Worm (Caenorhabditis elegans) whole organism, midembryonic: Measurements from ENCODE around the gene K10C2.14.

Experiments
- T22C8.4 ChIP-seq: fragments of 200-800 bp; sonication (Bioruptor generic); IDR thresholded peaks from 2 replicates; pipeline ENCODE4 v1.3.6; 2022; ENCODE audit warnings: missing genetic modification characterization, missing compliant biosample characterization
- cog-1 ChIP-seq: sonication (generic microtip); optimal IDR thresholded peaks from 2 replicates; lab custom pipeline; 2016; ENCODE audit warnings: missing genetic modification characterization, missing compliant biosample characterization
- flt-1 ChIP-seq: fragments of 200-800 bp; sonication (Bioruptor generic); IDR thresholded peaks from 2 replicates; pipeline ENCODE4 v1.3.6; 2022; ENCODE audit warnings: missing genetic modification characterization, missing compliant biosample characterization
- klf-2 ChIP-seq: fragments of 200-800 bp; sonication (Bioruptor generic); conservative IDR thresholded peaks from 2 replicates; pipeline ENCODE4 v1.3.6; 2022; ENCODE audit warnings: missing genetic modification reagents, missing genetic modification characterization, missing compliant biosample characterization
- med-1 ChIP-seq: sonication (generic microtip); optimal IDR thresholded peaks from 2 replicates; lab custom pipeline; 2017; ENCODE audit warnings: missing genetic modification characterization, mild to moderate bottlenecking, missing compliant biosample characterization, antibody characterized with exemption, missing genetic modification reagents; ENCODE audit not compliant: insufficient read depth
- ref-1 ChIP-seq: fragments of 200-800 bp; sonication (Bioruptor generic); conservative IDR thresholded peaks from 2 replicates; pipeline ENCODE4 v1.3.6; 2022; ENCODE audit warnings: missing genetic modification reagents, missing genetic modification characterization, missing compliant biosample characterization
- tab-1 ChIP-seq: fragments of 200-800 bp; sonication (Bioruptor generic); IDR thresholded peaks from 2 replicates; pipeline ENCODE4 v1.3.6; 2022; ENCODE audit warnings: missing genetic modification characterization, missing compliant biosample characterization
- ztf-23 ChIP-seq: fragments of 200-800 bp; sonication (Bioruptor generic); IDR thresholded peaks from 2 replicates; pipeline ENCODE4 v1.3.6; 2022; ENCODE audit warnings: missing genetic modification reagents, missing genetic modification characterization, missing compliant biosample characterization
- ztf-29 ChIP-seq: fragments of 200-800 bp; sonication (Bioruptor generic); IDR thresholded peaks from 2 replicates; pipeline ENCODE4 v1.3.6; 2022; ENCODE audit warnings: missing genetic modification reagents, missing genetic modification characterization, missing compliant biosample characterization

Gene K10C2.14

ce11 chrX:6435812-6436211, 4.6 kb downstream of the K10C2.14 start:
- TF ChIP-seq ztf-29: no peak

ce11 chrX:6433688-6434087, 6.7 kb downstream of the K10C2.14 start, which contains the start of gene K10C2.2:
K10C2.2 (minus strand) TSS chrX:6433788.
- TF ChIP-seq tab-1 (GFP tag; lab: Robert Waterston, UW) (no peak), ztf-29 (no peak), T22C8.4 (no peak), cog-1 (tag; lab: Kevin White, UChicago) (no peak), ref-1 (GFP tag; lab: Robert Waterston, UW) (no peak), flt-1 (GFP tag; lab: Robert Waterston, UW) (no peak), klf-2 (no peak), med-1 (GFP tag; lab: Kevin White, UChicago) (no peak), ztf-23 (no peak)

ce11 chrX:6430510-6430909, 9.9 kb downstream of the K10C2.14 start, which contains the start of gene ctsa-2:
ctsa-2 (minus strand) TSS chrX:6430610.
- TF ChIP-seq flt-1 (GFP tag; lab: Robert Waterston, UW) (no peak), ztf-29 (no peak), ref-1 (GFP tag; lab: Robert Waterston, UW) (no peak), tab-1 (GFP tag; lab: Robert Waterston, UW) (no peak), med-1 (GFP tag; lab: Kevin White, UChicago) (no peak)

- TF ChIP-seq med-1 (GFP tag; lab: Kevin White, UChicago) (no peak), ztf-29 (no peak), ztf-23 (no peak), T22C8.4 (no peak), klf-2 (no peak), flt-1 (GFP tag; lab: Robert Waterston, UW) (no peak), ref-1 (GFP tag; lab: Robert Waterston, UW) (no peak), tab-1 (GFP tag; lab: Robert Waterston, UW) (no peak)
These were observed 10.8 kb downstream of the K10C2.14 start for ce11 chrX:6429552-6429951.

ce11 chrX:6427147-6427546, 13.2 kb downstream of the K10C2.14 start:
- TF ChIP-seq ztf-29 (no peak), tab-1 (GFP tag; lab: Robert Waterston, UW) (no peak), med-1 (GFP tag; lab: Kevin White, UChicago) (no peak), T22C8.4 (no peak), ztf-23 (no peak), cog-1 (tag; lab: Kevin White, UChicago) (no peak), ref-1 (GFP tag; lab: Robert Waterston, UW) (no peak), flt-1 (GFP tag; lab: Robert Waterston, UW) (no peak), klf-2 (no peak)

ce11 chrX:6420681-6421080, 19.7 kb downstream of the K10C2.14 start, which contains the start of gene K10C2.12:
K10C2.12 (minus strand) TSS chrX:6420781.
- no peak for TF ChIP-seq cog-1 (tag; lab: Kevin White, UChicago)
- no peak for TF ChIP-seq T22C8.4
- TF ChIP-seq ztf-23: no peak
- TF ChIP-seq ref-1 (GFP tag; lab: Robert Waterston, UW): no peak
- no peak for TF ChIP-seq flt-1 (GFP tag; lab: Robert Waterston, UW)
- no peak for TF ChIP-seq tab-1 (GFP tag; lab: Robert Waterston, UW)
- TF ChIP-seq ztf-29: no peak

- TF ChIP-seq ztf-29: no peak
These were observed 21.3 kb downstream of the K10C2.14 start for ce11 chrX:6419113-6419512.

ce11 chrX:6416357-6417087, 23.8 kb downstream of the K10C2.14 start, which contains the start of gene T22E5.6:
T22E5.6 (minus strand) TSS chrX:6416407.
- TF ChIP-seq ztf-29 (no peak), med-1 (GFP tag; lab: Kevin White, UChicago) (no peak), cog-1 (tag; lab: Kevin White, UChicago) (no peak), tab-1 (GFP tag; lab: Robert Waterston, UW) (no peak), T22C8.4 (no peak), klf-2 (no peak)

ce11 chrX:6413583-6413982, 26.8 kb downstream of the K10C2.14 start:
- TF ChIP-seq tab-1 (GFP tag; lab: Robert Waterston, UW) (no peak), klf-2 (no peak), flt-1 (GFP tag; lab: Robert Waterston, UW) (no peak), ref-1 (GFP tag; lab: Robert Waterston, UW) (no peak), cog-1 (tag; lab: Kevin White, UChicago) (no peak), ztf-29 (no peak), T22C8.4 (no peak), med-1 (GFP tag; lab: Kevin White, UChicago) (no peak), ztf-23 (no peak)

ce11 chrX:6412575-6412974, 27.8 kb downstream of the K10C2.14 start, which contains the start of gene T22E5.1:
T22E5.1 (plus strand) TSS chrX:6412875.
- TF ChIP-seq cog-1 (tag; lab: Kevin White, UChicago): no peak
- TF ChIP-seq T22C8.4: no peak
- no peak for TF ChIP-seq ztf-23
- TF ChIP-seq flt-1 (GFP tag; lab: Robert Waterston, UW): no peak
- TF ChIP-seq ref-1 (GFP tag; lab: Robert Waterston, UW): no peak
- no peak for TF ChIP-seq klf-2
- no peak for TF ChIP-seq tab-1 (GFP tag; lab: Robert Waterston, UW)
- no peak for TF ChIP-seq ztf-29
- TF ChIP-seq med-1 (GFP tag; lab: Kevin White, UChicago): no peak
